Worm (Caenorhabditis elegans): ENCODE results near the gene C33B4.4.
A peak's percentile ranks its signal among the peaks of the same experiment; 100 is the strongest.

The C33B4.4 gene

ce11 chrII:11349892-11350291 is 33.4 kb downstream of the C33B4.4 start, which contains the start of gene dph-5:
Gene dph-5 (plus strand): TSS chrII:11350192.
- TF ChIP-seq nhr-28 (tag; optimal IDR thresholded peaks at IDR 0.05): no peak
- TF ChIP-seq aha-1 (tag): peak; percentile 23

ce11 chrII:11347878-11348556 is 35.2 kb downstream of the C33B4.4 start, which contains the start of the genes B0491.6 and pigm-1:
Gene B0491.6 (minus strand): TSS chrII:11348343.
Gene pigm-1 (plus strand): TSS chrII:11348445.
- TF ChIP-seq madf-9 (GFP tag; conservative IDR thresholded peaks at IDR 0.05): no peak
- no peak for TF ChIP-seq arid-1 (GFP tag; conservative IDR thresholded peaks at IDR 0.05)
- TF ChIP-seq duxl-1 (tag; optimal IDR thresholded peaks at IDR 0.05; ENCODE audit: poor library complexity): no peak
- no peak for TF ChIP-seq gei-8 (GFP tag; optimal IDR thresholded peaks at IDR 0.05)
- TF ChIP-seq aha-1 (tag): no peak
- no peak for TF ChIP-seq ceh-44 (GFP tag; IDR thresholded peaks at IDR 0.05)
- no peak for TF ChIP-seq fos-1 (tag; optimal IDR thresholded peaks at IDR 0.05)
- TF ChIP-seq nhr-11 (tag; optimal IDR thresholded peaks at IDR 0.05): peak; percentile 52
- TF ChIP-seq ceh-82 (tag; optimal IDR thresholded peaks at IDR 0.05): no peak
- no peak for TF ChIP-seq daf-12 (tag; optimal IDR thresholded peaks at IDR 0.05)
- no peak for TF ChIP-seq ama-1 (optimal IDR thresholded peaks at IDR 0.05)
- TF ChIP-seq attf-4 (tag; optimal IDR thresholded peaks at IDR 0.05): no peak
- no peak for TF ChIP-seq F44E2.7 (GFP tag; IDR thresholded peaks at IDR 0.05)
- TF ChIP-seq lin-13 (GFP tag; optimal IDR thresholded peaks at IDR 0.05): no peak
- peak; percentile 16 for TF ChIP-seq nhr-48 (tag; optimal IDR thresholded peaks at IDR 0.05)
- TF ChIP-seq cey-2 (tag; optimal IDR thresholded peaks at IDR 0.05; ENCODE audit: borderline replicate concordance, insufficient read depth): no peak
- no peak for TF ChIP-seq spr-3 (GFP tag; optimal IDR thresholded peaks at IDR 0.05)
- TF ChIP-seq daf-16 (GFP tag; optimal IDR thresholded peaks at IDR 0.05): no peak
- peak; percentile 48 for TF ChIP-seq daf-16 (tag; optimal IDR thresholded peaks at IDR 0.05)
- peak; percentile 78 for TF ChIP-seq mes-2 (tag; optimal IDR thresholded peaks at IDR 0.05; ENCODE audit: poor library complexity, severe bottlenecking)
- TF ChIP-seq egl-27 (tag; optimal IDR thresholded peaks at IDR 0.05): no peak
- TF ChIP-seq ceh-62 (tag; optimal IDR thresholded peaks at IDR 0.05): no peak
- TF ChIP-seq nhr-41 (GFP tag; IDR thresholded peaks at IDR 0.05): no peak
- TF ChIP-seq snpc-4 (tag; optimal IDR thresholded peaks at IDR 0.05): no peak
- no peak for TF ChIP-seq lin-29 (GFP tag; IDR thresholded peaks at IDR 0.05)
- no peak for TF ChIP-seq lin-39 (tag; optimal IDR thresholded peaks at IDR 0.05)
- no peak for TF ChIP-seq pha-4 (GFP tag; IDR thresholded peaks at IDR 0.05)
- TF ChIP-seq pha-4 (tag; optimal IDR thresholded peaks at IDR 0.05): no peak
- TF ChIP-seq madf-5 (GFP tag; IDR thresholded peaks at IDR 0.05): no peak
- no peak for TF ChIP-seq tag-97 (GFP tag; IDR thresholded peaks at IDR 0.05)
- TF ChIP-seq mxl-3 (GFP tag; optimal IDR thresholded peaks at IDR 0.05): peak; percentile 6
- no peak for TF ChIP-seq lim-7 (GFP tag; IDR thresholded peaks at IDR 0.05)
- no peak for TF ChIP-seq tra-1 (GFP tag; IDR thresholded peaks at IDR 0.05)
- TF ChIP-seq mdl-1 (tag; optimal IDR thresholded peaks at IDR 0.05): peak in 1 of 2 experiments; percentile 56
- no peak for TF ChIP-seq unc-39 (tag; optimal IDR thresholded peaks at IDR 0.05)
- no peak for TF ChIP-seq dmd-9 (GFP tag; IDR thresholded peaks at IDR 0.05)
- no peak for TF ChIP-seq ZK546.5 (tag; optimal IDR thresholded peaks at IDR 0.05)
- TF ChIP-seq spr-1 (tag; optimal IDR thresholded peaks at IDR 0.05): peak; percentile 49
- no peak for TF ChIP-seq saeg-2 (GFP tag; IDR thresholded peaks at IDR 0.05)
- TF ChIP-seq lsy-2 (tag; optimal IDR thresholded peaks at IDR 0.05): peak; percentile 39 to 82
- TF ChIP-seq zip-11 (GFP tag; IDR thresholded peaks at IDR 0.05): no peak
- no peak for TF ChIP-seq F10B5.3 (tag; optimal IDR thresholded peaks at IDR 0.05)
- TF ChIP-seq F26F4.8 (GFP tag; conservative IDR thresholded peaks at IDR 0.05): no peak
- no peak for TF ChIP-seq T26A8.4 (GFP tag; IDR thresholded peaks at IDR 0.05)
- TF ChIP-seq ces-1 (GFP tag; optimal IDR thresholded peaks at IDR 0.05): peak; percentile 63
- no peak for TF ChIP-seq nhr-25 (tag; optimal IDR thresholded peaks at IDR 0.05; ENCODE audit: borderline replicate concordance, insufficient read depth)
- no peak; the same call in 1 of the 2 replicates for TF ChIP-seq hmg-1.1 (GFP tag; IDR thresholded peaks at IDR 0.05)
- TF ChIP-seq dmd-8 (GFP tag; IDR thresholded peaks at IDR 0.05): no peak
- TF ChIP-seq nhr-28 (tag; optimal IDR thresholded peaks at IDR 0.05): peak; percentile 15

Measured in whole organism, L4 larva.